Fruit fly (Drosophila melanogaster) whole organism, prepupa: ENCODE measurements around the gene Bap111.

Experiments
- CG10631 ChIP-seq: fragments of 200-800 bp; sonication (Bioruptor generic); optimal IDR thresholded peaks from 2 replicates; lab custom pipeline; 2016; ENCODE audit warnings: missing biosample characterization, missing genetic modification characterization
- CG1621 ChIP-seq: fragments of 200-800 bp; sonication (Bioruptor generic); optimal IDR thresholded peaks from 3 replicates; lab custom pipeline; 2018; ENCODE audit warnings: missing biosample characterization, mild to moderate bottlenecking, missing genetic modification characterization
- CG16779 ChIP-seq: fragments of 200-800 bp; sonication (Bioruptor generic); optimal IDR thresholded peaks from 3 replicates; lab custom pipeline; 2017; ENCODE audit warnings: missing biosample characterization, mild to moderate bottlenecking, missing genetic modification characterization
- CG7368 ChIP-seq: fragments of 200-800 bp; sonication (Bioruptor generic); optimal IDR thresholded peaks from 3 replicates; lab custom pipeline; 2016; ENCODE audit warnings: missing biosample characterization, missing genetic modification characterization
- Hr39 ChIP-seq: fragments of 200-800 bp; sonication (Bioruptor generic); optimal IDR thresholded peaks from 2 replicates; lab custom pipeline; 2016; ENCODE audit warnings: missing biosample characterization, missing genetic modification characterization
- cyc ChIP-seq: fragments of 200-800 bp; sonication (Bioruptor generic); optimal IDR thresholded peaks from 3 replicates; lab custom pipeline; 2016; ENCODE audit warnings: missing biosample characterization, missing genetic modification characterization
- esn ChIP-seq: fragments of 200-800 bp; sonication (Bioruptor generic); optimal IDR thresholded peaks from 2 replicates; lab custom pipeline; 2016; ENCODE audit warnings: missing biosample characterization, mild to moderate bottlenecking, missing genetic modification characterization, moderate library complexity
- fd85E ChIP-seq: fragments of 200-800 bp; sonication (Bioruptor generic); optimal IDR thresholded peaks from 3 replicates; lab custom pipeline; 2016; ENCODE audit warnings: missing biosample characterization, missing genetic modification characterization
- lz ChIP-seq: fragments of 200-800 bp; sonication (Bioruptor generic); optimal IDR thresholded peaks from 3 replicates; lab custom pipeline; 2016; ENCODE audit warnings: missing biosample characterization, missing genetic modification characterization
- vri ChIP-seq: fragments of 200-800 bp; sonication (Bioruptor generic); optimal IDR thresholded peaks from 3 replicates; lab custom pipeline; 2016; ENCODE audit warnings: missing biosample characterization, mild to moderate bottlenecking, missing genetic modification characterization

- TF ChIP-seq CG10631 (GFP tag; lab: Kevin White, UChicago) (peak; percentile 69), CG7368 (peak; percentile 71), CG16779 (tag; lab: Kevin White, UChicago) (no peak), lz (GFP tag; lab: Kevin White, UChicago) (peak; percentile 54), CG1621 (peak; percentile 20), esn (GFP tag; lab: Kevin White, UChicago) (peak; percentile 68), cyc (GFP tag; lab: Kevin White, UChicago) (peak; percentile 72), Hr39 (peak; percentile 64), vri (no peak), fd85E (no peak)
Observed at dm6 chrX:9155134-9155533, 6.0 kb downstream of the Bap111 start.
